Worm (Caenorhabditis elegans) whole organism, young adult: ENCODE measurements around the gene C03C10.7.

Experiments
- B0019.2 ChIP-seq: fragments of 200-800 bp; sonication (Bioruptor generic); conservative IDR thresholded peaks from 2 replicates; pipeline ENCODE4 v1.3.6; 2022; ENCODE audit warnings: missing genetic modification reagents, missing genetic modification characterization, missing compliant biosample characterization
- C17E4.6 ChIP-seq: fragments of 200-800 bp; sonication (Bioruptor generic); IDR thresholded peaks from 2 replicates; pipeline ENCODE4 v1.3.6; 2022; ENCODE audit warnings: missing genetic modification reagents, missing genetic modification characterization, missing compliant biosample characterization
- D2030.7 ChIP-seq: fragments of 200-800 bp; sonication (Bioruptor generic); IDR thresholded peaks from 2 replicates; pipeline ENCODE4 v1.3.6; 2022; ENCODE audit warnings: missing genetic modification reagents, missing genetic modification characterization, missing compliant biosample characterization
- F33H1.4 ChIP-seq: fragments of 200-800 bp; sonication (Bioruptor generic); IDR thresholded peaks from 2 replicates; pipeline ENCODE4 v1.3.6; 2022; ENCODE audit warnings: missing genetic modification reagents, missing genetic modification characterization, missing compliant biosample characterization
- F37B4.10 ChIP-seq: fragments of 200-800 bp; sonication (Bioruptor generic); IDR thresholded peaks from 2 replicates; pipeline ENCODE4 v1.3.6; 2022; ENCODE audit warnings: missing genetic modification characterization, missing compliant biosample characterization
- F49E8.2 ChIP-seq: sonication (generic microtip); optimal IDR thresholded peaks from 3 replicates; lab custom pipeline; 2017; ENCODE audit warnings: missing genetic modification characterization, mild to moderate bottlenecking, missing compliant biosample characterization, antibody characterized with exemption, moderate library complexity; ENCODE audit not compliant: insufficient read depth
- F55B11.4 ChIP-seq: sonication (generic microtip); optimal IDR thresholded peaks from 2 replicates; lab custom pipeline; 2016; ENCODE audit warnings: missing compliant biosample characterization, missing genetic modification characterization, borderline replicate concordance; ENCODE audit not compliant: insufficient read depth
- F57C9.4 ChIP-seq: sonication (generic microtip); optimal IDR thresholded peaks from 2 replicates; lab custom pipeline; 2017; ENCODE audit warnings: mild to moderate bottlenecking, missing genetic modification characterization, missing compliant biosample characterization
- akir-1 ChIP-seq: fragments of 200-800 bp; sonication (Bioruptor generic); optimal IDR thresholded peaks from 2 replicates; lab custom pipeline; 2018; ENCODE audit warnings: mild to moderate bottlenecking, missing genetic modification characterization, moderate library complexity, missing compliant biosample characterization
- ama-1 ChIP-seq, 3 experiments: fragments of 150-350 bp in 1 of 3; sonication (generic microtip) in 2 of 3; optimal IDR thresholded peaks; 2 replicates each; lab custom pipeline; 2014 to 2018; ENCODE audit warnings: missing biosample characterization in 2 of 3, missing genetic modification characterization in 2 of 3, missing genetic modification reagents in 2 of 3
- aptf-2 ChIP-seq: fragments of 200-800 bp; sonication (Bioruptor generic); conservative IDR thresholded peaks from 2 replicates; pipeline ENCODE4 v1.3.6; 2022; ENCODE audit warnings: missing genetic modification reagents, missing genetic modification characterization, missing compliant biosample characterization
- aptf-3 ChIP-seq: fragments of 200-800 bp; sonication (Bioruptor generic); IDR thresholded peaks from 2 replicates; pipeline ENCODE4 v1.3.6; 2022; ENCODE audit warnings: missing genetic modification characterization, missing compliant biosample characterization
- atf-7 ChIP-seq: sonication (generic microtip); optimal IDR thresholded peaks from 2 replicates; lab custom pipeline; 2017; ENCODE audit warnings: mild to moderate bottlenecking, missing genetic modification characterization, missing compliant biosample characterization
- ceh-40 ChIP-seq: fragments of 200-800 bp; sonication (Bioruptor generic); IDR thresholded peaks from 2 replicates; pipeline ENCODE4 v1.3.6; 2022; ENCODE audit warnings: missing genetic modification characterization, missing compliant biosample characterization
- dpff-1 ChIP-seq: sonication (generic microtip); optimal IDR thresholded peaks from 2 replicates; lab custom pipeline; 2017; ENCODE audit warnings: mild to moderate bottlenecking, missing genetic modification characterization, missing compliant biosample characterization
- dpl-1 ChIP-seq: fragments of 150-350 bp; optimal IDR thresholded peaks from 2 replicates; lab custom pipeline; 2014; ENCODE audit warnings: missing biosample characterization, missing genetic modification reagents, missing genetic modification characterization
- efl-1 ChIP-seq: fragments of 150-350 bp; optimal IDR thresholded peaks from 2 replicates; lab custom pipeline; 2014; ENCODE audit warnings: missing biosample characterization, missing genetic modification reagents, missing genetic modification characterization
- ets-4 ChIP-seq: fragments of 200-800 bp; sonication (Bioruptor generic); optimal IDR thresholded peaks from 2 replicates; lab custom pipeline; 2018; ENCODE audit warnings: mild to moderate bottlenecking, missing genetic modification characterization, missing compliant biosample characterization
- fkh-3 ChIP-seq: sonication (generic microtip); optimal IDR thresholded peaks from 2 replicates; lab custom pipeline; 2016; ENCODE audit warnings: mild to moderate bottlenecking, missing genetic modification characterization, missing compliant biosample characterization
- hmg-1.2 ChIP-seq: fragments of 200-800 bp; sonication (Bioruptor generic); IDR thresholded peaks from 2 replicates; pipeline ENCODE4 v1.3.6; 2022; ENCODE audit warnings: missing genetic modification reagents, missing genetic modification characterization, missing compliant biosample characterization
- let-607 ChIP-seq, 2 experiments: fragments of 200-800 bp in 1 of 2; sonication (Bioruptor generic) in 1 of 2; sonication (generic microtip) in 1 of 2; optimal IDR thresholded peaks; 2 replicates each; lab custom pipeline; 2016 to 2018; ENCODE audit warnings: mild to moderate bottlenecking in 2 of 2, missing compliant biosample characterization in 2 of 2, missing genetic modification characterization in 2 of 2, moderate library complexity in 2 of 2, missing genotype in 1 of 2
- lir-1 ChIP-seq: fragments of 200-800 bp; sonication (Bioruptor generic); conservative IDR thresholded peaks from 2 replicates; pipeline ENCODE4 v1.3.6; 2022; ENCODE audit warnings: missing genetic modification reagents, missing genetic modification characterization, missing compliant biosample characterization
- lsy-27 ChIP-seq: sonication (generic microtip); optimal IDR thresholded peaks from 2 replicates; lab custom pipeline; 2017; ENCODE audit warnings: missing genetic modification characterization, mild to moderate bottlenecking, missing compliant biosample characterization, antibody characterized with exemption, missing genotype, borderline replicate concordance; ENCODE audit not compliant: insufficient read depth
- madf-3 ChIP-seq: fragments of 200-800 bp; sonication (Bioruptor generic); IDR thresholded peaks from 2 replicates; pipeline ENCODE4 v1.3.6; 2022; ENCODE audit warnings: missing genetic modification reagents, missing genetic modification characterization, missing compliant biosample characterization
- madf-6 ChIP-seq: fragments of 200-800 bp; sonication (Bioruptor generic); IDR thresholded peaks from 2 replicates; pipeline ENCODE4 v1.3.6; 2022; ENCODE audit warnings: missing genetic modification reagents, missing genetic modification characterization, missing compliant biosample characterization
- madf-8 ChIP-seq: fragments of 200-800 bp; sonication (Bioruptor generic); conservative IDR thresholded peaks from 2 replicates; pipeline ENCODE4 v1.3.6; 2022; ENCODE audit warnings: missing genetic modification reagents, missing genetic modification characterization, missing compliant biosample characterization
- mcd-1 ChIP-seq: fragments of 200-800 bp; sonication (Bioruptor generic); IDR thresholded peaks from 2 replicates; pipeline ENCODE4 v1.3.6; 2022; ENCODE audit warnings: missing genetic modification reagents, missing genetic modification characterization, missing compliant biosample characterization
- mxl-1 ChIP-seq: sonication (generic microtip); optimal IDR thresholded peaks from 2 replicates; lab custom pipeline; 2016; ENCODE audit warnings: missing genetic modification characterization, missing compliant biosample characterization
- nfya-1 ChIP-seq: sonication (generic microtip); optimal IDR thresholded peaks from 2 replicates; lab custom pipeline; 2017; ENCODE audit warnings: antibody characterized with exemption, missing compliant biosample characterization, missing genetic modification characterization, borderline replicate concordance; ENCODE audit not compliant: insufficient read depth
- nfyb-1 ChIP-seq: fragments of 200-800 bp; sonication (Bioruptor generic); IDR thresholded peaks from 2 replicates; pipeline ENCODE4 v1.3.6; 2022; ENCODE audit warnings: missing genetic modification reagents, missing genetic modification characterization, missing compliant biosample characterization
- pbrm-1 ChIP-seq: fragments of 200-800 bp; sonication (Bioruptor generic); IDR thresholded peaks from 2 replicates; pipeline ENCODE4 v1.3.6; 2022; ENCODE audit warnings: missing genetic modification reagents, missing genetic modification characterization, missing compliant biosample characterization
- snpc-1.1 ChIP-seq: sonication (generic microtip); optimal IDR thresholded peaks from 2 replicates; lab custom pipeline; 2017; ENCODE audit warnings: missing genetic modification characterization, mild to moderate bottlenecking, missing compliant biosample characterization, antibody characterized with exemption, moderate library complexity, missing genotype, missing genetic modification reagents; ENCODE audit not compliant: insufficient read depth
- snpc-1.3 ChIP-seq: sonication (generic microtip); optimal IDR thresholded peaks from 2 replicates; lab custom pipeline; 2017; ENCODE audit warnings: missing genetic modification characterization, mild to moderate bottlenecking, missing compliant biosample characterization, antibody characterized with exemption, moderate library complexity, missing genotype, missing genetic modification reagents; ENCODE audit not compliant: insufficient read depth
- somi-1 ChIP-seq: fragments of 200-800 bp; sonication (Bioruptor generic); optimal IDR thresholded peaks from 2 replicates; lab custom pipeline; 2018; ENCODE audit warnings: mild to moderate bottlenecking, missing genetic modification characterization, missing compliant biosample characterization
- sptf-2 ChIP-seq: fragments of 200-800 bp; sonication (Bioruptor generic); optimal IDR thresholded peaks from 2 replicates; lab custom pipeline; 2018; ENCODE audit warnings: mild to moderate bottlenecking, missing genetic modification characterization, missing compliant biosample characterization
- tlf-1 ChIP-seq: fragments of 200-800 bp; sonication (Bioruptor generic); optimal IDR thresholded peaks from 2 replicates; lab custom pipeline; 2018; ENCODE audit warnings: mild to moderate bottlenecking, missing genetic modification characterization, missing compliant biosample characterization
- unc-130 ChIP-seq: sonication (generic microtip); optimal IDR thresholded peaks from 2 replicates; lab custom pipeline; 2016; ENCODE audit warnings: missing genetic modification reagents, missing genetic modification characterization, missing compliant biosample characterization
- unc-62 ChIP-seq: fragments of 150-350 bp; optimal IDR thresholded peaks from 2 replicates; lab custom pipeline; 2014; ENCODE audit warnings: missing biosample characterization, missing genetic modification reagents, missing genetic modification characterization
- ztf-26 ChIP-seq: sonication (generic microtip); optimal IDR thresholded peaks from 2 replicates; lab custom pipeline; 2017; ENCODE audit warnings: missing genetic modification characterization, missing compliant biosample characterization
- ztf-3 ChIP-seq: fragments of 200-800 bp; sonication (Bioruptor generic); optimal IDR thresholded peaks from 2 replicates; lab custom pipeline; 2018; ENCODE audit warnings: mild to moderate bottlenecking, missing genetic modification characterization, missing compliant biosample characterization

C03C10.7 gene

DNA sequence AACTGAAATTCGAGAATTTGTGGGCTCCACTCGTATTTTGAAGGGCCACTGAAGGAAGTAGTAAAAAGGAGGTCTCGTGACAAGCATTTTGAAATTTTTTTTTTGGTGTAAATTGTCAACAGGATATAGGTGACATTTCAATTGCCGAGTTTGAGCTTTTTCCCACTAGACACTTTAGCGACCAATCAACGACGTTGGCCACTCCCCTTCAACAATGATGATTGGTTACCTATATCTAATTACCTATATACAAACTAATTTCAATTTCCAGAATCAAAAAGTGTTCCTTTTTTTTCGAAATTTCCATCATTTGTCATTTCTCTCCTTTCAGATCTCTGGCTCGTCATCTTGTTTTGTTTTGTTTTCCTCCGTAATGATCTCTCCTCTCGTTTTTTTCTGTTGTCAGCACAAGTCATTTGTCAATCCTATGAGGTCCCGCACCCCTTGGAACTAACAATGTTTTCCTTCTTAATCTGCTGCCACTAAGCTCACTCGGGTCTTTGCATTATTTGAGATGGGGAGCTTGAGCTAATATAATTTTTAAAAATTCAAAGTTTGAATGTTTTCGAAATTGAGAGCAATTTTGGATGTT lies 12.2 kb downstream of the C03C10.7 start:
- no peak for TF ChIP-seq lsy-27
- no peak for TF ChIP-seq ztf-26 (tag; lab: Kevin White, UChicago)
- no peak for TF ChIP-seq unc-130 (GFP tag; lab: Kevin White, UChicago)
- no peak for TF ChIP-seq aptf-3 (GFP tag; lab: Robert Waterston, UW)
- no peak for TF ChIP-seq mxl-1 (tag; lab: Kevin White, UChicago)
- no peak for TF ChIP-seq F57C9.4
- TF ChIP-seq ceh-40 (GFP tag; lab: Robert Waterston, UW): no peak
- no peak for TF ChIP-seq B0019.2 (GFP tag; lab: Robert Waterston, UW)
- no peak for TF ChIP-seq ets-4 (GFP tag; lab: Kevin White, UChicago)
- TF ChIP-seq hmg-1.2 (GFP tag; lab: Robert Waterston, UW): no peak
- no peak for TF ChIP-seq pbrm-1 (GFP tag; lab: Robert Waterston, UW)
- TF ChIP-seq atf-7: no peak
- no peak for TF ChIP-seq akir-1 (GFP tag; lab: Kevin White, UChicago)
- TF ChIP-seq madf-6: no peak
- no peak for TF ChIP-seq F49E8.2 (tag; lab: Kevin White, UChicago)
- TF ChIP-seq aptf-2 (GFP tag; lab: Robert Waterston, UW): no peak
- TF ChIP-seq F37B4.10 (GFP tag; lab: Robert Waterston, UW): no peak

DNA sequence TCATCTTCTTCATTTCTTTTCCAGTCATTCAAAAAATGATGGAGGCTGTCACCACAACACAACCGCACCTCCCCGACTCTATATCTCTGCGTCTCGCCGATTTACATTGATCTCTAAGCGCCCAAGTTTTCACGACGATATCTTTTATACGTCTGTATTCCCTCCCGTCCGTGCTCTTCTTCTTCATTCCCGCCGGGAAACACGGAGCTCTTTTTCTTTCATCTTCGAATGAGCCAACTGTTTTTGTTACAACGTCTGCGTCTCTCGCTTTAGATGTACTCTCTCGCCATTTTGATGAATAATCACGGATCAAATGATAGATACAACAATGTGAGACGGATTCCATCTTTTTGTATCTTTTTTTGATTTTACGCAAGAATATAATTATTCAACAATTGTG lies 17.7 kb downstream of the C03C10.7 start:
- TF ChIP-seq hmg-1.2 (GFP tag; lab: Robert Waterston, UW): peak; percentile 37; the same call in 1 of the 2 replicates
- no peak for TF ChIP-seq D2030.7 (GFP tag; lab: Robert Waterston, UW)

DNA sequence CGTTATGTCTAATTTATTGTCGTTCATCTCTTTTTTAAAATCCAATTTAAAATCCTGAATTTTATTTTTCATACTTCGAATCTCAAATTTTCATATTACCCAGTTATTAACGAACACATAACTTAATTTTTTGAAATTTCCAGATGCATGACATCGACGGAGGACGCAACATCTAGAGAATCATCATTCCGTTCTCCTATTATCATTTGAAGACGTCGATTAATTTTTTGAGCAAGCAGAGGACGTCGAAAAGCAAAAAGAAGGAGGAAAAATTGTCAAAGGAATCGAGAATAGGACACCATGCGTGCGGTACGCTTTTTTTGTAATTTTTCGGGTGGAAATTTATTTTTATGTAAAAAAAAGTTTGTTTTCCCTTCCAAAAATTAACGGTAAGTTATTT lies 19.2 kb downstream of the C03C10.7 start, which contains the start of gene unc-103:
Gene unc-103, plus strand, starts transcription at position 301 of the 400 bp plus-strand sequence.
- TF ChIP-seq somi-1 (GFP tag; lab: Kevin White, UChicago): no peak
- no peak for TF ChIP-seq F37B4.10 (GFP tag; lab: Robert Waterston, UW)
- TF ChIP-seq snpc-1.1: no peak
- no peak for TF ChIP-seq dpl-1 (GFP tag; lab: Kevin White, UChicago)
- TF ChIP-seq dpff-1 (tag; lab: Kevin White, UChicago): no peak
- TF ChIP-seq ama-1 (optimal IDR thresholded peaks at IDR 0.05; lab: Kevin White, UChicago): no peak
- TF ChIP-seq ama-1 (GFP tag; optimal IDR thresholded peaks at IDR 0.05; lab: Kevin White, UChicago): no peak
- no peak for TF ChIP-seq lir-1
- no peak for TF ChIP-seq B0019.2 (GFP tag; lab: Robert Waterston, UW)
- TF ChIP-seq ztf-3 (GFP tag; lab: Kevin White, UChicago): no peak
- no peak for TF ChIP-seq akir-1 (GFP tag; lab: Kevin White, UChicago)
- TF ChIP-seq sptf-2: no peak
- no peak for TF ChIP-seq nfyb-1
- TF ChIP-seq tlf-1 (GFP tag; lab: Kevin White, UChicago): no peak
- no peak for TF ChIP-seq F55B11.4 (tag; lab: Kevin White, UChicago)
- no peak for TF ChIP-seq mcd-1 (GFP tag; lab: Robert Waterston, UW)
- TF ChIP-seq let-607 (tag; optimal IDR thresholded peaks at IDR 0.05; lab: Kevin White, UChicago): no peak
- TF ChIP-seq madf-8: no peak
- TF ChIP-seq atf-7: no peak
- no peak for TF ChIP-seq fkh-3 (tag; lab: Kevin White, UChicago)

DNA sequence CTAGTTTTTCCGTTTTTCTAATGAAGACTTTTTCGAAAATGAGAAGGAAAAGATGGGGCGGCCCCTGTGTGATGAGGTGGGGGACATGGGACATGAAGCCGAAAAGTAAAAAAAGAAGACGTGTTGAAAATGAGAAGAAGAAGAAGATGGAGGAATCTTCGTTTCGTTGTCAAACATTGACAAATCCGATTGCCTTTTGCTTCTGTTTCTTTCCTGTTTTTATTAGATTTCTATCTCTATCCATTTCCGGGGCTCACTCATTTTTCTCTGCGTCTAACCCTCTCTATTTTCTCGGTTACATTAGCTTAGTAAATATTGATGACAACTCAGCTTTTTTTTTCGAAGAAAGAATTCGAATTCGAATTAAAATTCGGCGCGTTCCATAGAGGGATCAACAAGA lies 23.9 kb downstream of the C03C10.7 start:
- no peak for TF ChIP-seq let-607 (tag; optimal IDR thresholded peaks at IDR 0.05; lab: Kevin White, UChicago)
- TF ChIP-seq nfya-1 (tag; lab: Kevin White, UChicago): no peak
- no peak for TF ChIP-seq snpc-1.3 (tag; lab: Kevin White, UChicago)
- no peak for TF ChIP-seq unc-62
- no peak for TF ChIP-seq aptf-2 (GFP tag; lab: Robert Waterston, UW)
- TF ChIP-seq mxl-1 (tag; lab: Kevin White, UChicago): no peak
- no peak for TF ChIP-seq F33H1.4
- no peak for TF ChIP-seq madf-3 (GFP tag; lab: Robert Waterston, UW)
- no peak for TF ChIP-seq efl-1 (GFP tag; lab: Kevin White, UChicago)
- no peak for TF ChIP-seq C17E4.6
